Worm (Caenorhabditis elegans) whole organism, late embryonic: ENCODE results near the gene C49F5.3.

ENCODE experiments used
- dmd-4 ChIP-seq: sonication (generic microtip); optimal IDR thresholded peaks from 2 replicates; lab custom pipeline; 2016; ENCODE audit warnings: borderline replicate concordance, missing genetic modification characterization, missing compliant biosample characterization
- elt-2 ChIP-seq: sonication (generic microtip); optimal IDR thresholded peaks from 2 replicates; lab custom pipeline; 2016; ENCODE audit warnings: missing genetic modification reagents, missing genetic modification characterization, missing compliant biosample characterization
- eyg-1 ChIP-seq: sonication (generic microtip); optimal IDR thresholded peaks from 2 replicates; lab custom pipeline; 2016; ENCODE audit warnings: missing genotype, missing genetic modification characterization, missing compliant biosample characterization
- fkh-10 ChIP-seq: fragments of 150-350 bp; optimal IDR thresholded peaks from 2 replicates; lab custom pipeline; 2014; ENCODE audit warnings: missing biosample characterization, missing genetic modification reagents, missing genetic modification characterization
- fkh-6 ChIP-seq: sonication (generic microtip); optimal IDR thresholded peaks from 2 replicates; lab custom pipeline; 2016; ENCODE audit warnings: missing genetic modification characterization, missing compliant biosample characterization
- hlh-8 ChIP-seq: sonication (generic microtip); optimal IDR thresholded peaks from 2 replicates; lab custom pipeline; 2016; ENCODE audit warnings: missing genotype, missing genetic modification characterization, missing compliant biosample characterization
- mec-3 ChIP-seq: sonication (generic microtip); optimal IDR thresholded peaks from 2 replicates; lab custom pipeline; 2016; ENCODE audit warnings: borderline replicate concordance, missing genetic modification characterization, missing compliant biosample characterization
- nfya-1 ChIP-seq: sonication (generic microtip); optimal IDR thresholded peaks from 2 replicates; lab custom pipeline; 2017; ENCODE audit warnings: missing genetic modification characterization, mild to moderate bottlenecking, missing compliant biosample characterization, antibody characterized with exemption, moderate library complexity
- nhr-11 ChIP-seq: fragments of 150-350 bp; optimal IDR thresholded peaks from 2 replicates; lab custom pipeline; 2014; ENCODE audit warnings: missing biosample characterization, missing genetic modification characterization
- npax-4 ChIP-seq: sonication (generic microtip); optimal IDR thresholded peaks from 2 replicates; lab custom pipeline; 2016; ENCODE audit warnings: missing genetic modification characterization, missing compliant biosample characterization
- pha-2 ChIP-seq: sonication (generic microtip); optimal IDR thresholded peaks from 2 replicates; lab custom pipeline; 2017; ENCODE audit warnings: mild to moderate bottlenecking, missing genetic modification characterization, missing compliant biosample characterization
- rnt-1 ChIP-seq: sonication (generic microtip); optimal IDR thresholded peaks from 2 replicates; lab custom pipeline; 2016; ENCODE audit warnings: missing genetic modification characterization, missing compliant biosample characterization
- sox-4 ChIP-seq: sonication (generic microtip); optimal IDR thresholded peaks from 2 replicates; lab custom pipeline; 2017; ENCODE audit warnings: mild to moderate bottlenecking, missing genetic modification characterization, inconsistent platforms, missing compliant biosample characterization
- zip-5 ChIP-seq: sonication (generic microtip); optimal IDR thresholded peaks from 2 replicates; lab custom pipeline; 2016; ENCODE audit warnings: missing genetic modification characterization, missing compliant biosample characterization

DNA sequence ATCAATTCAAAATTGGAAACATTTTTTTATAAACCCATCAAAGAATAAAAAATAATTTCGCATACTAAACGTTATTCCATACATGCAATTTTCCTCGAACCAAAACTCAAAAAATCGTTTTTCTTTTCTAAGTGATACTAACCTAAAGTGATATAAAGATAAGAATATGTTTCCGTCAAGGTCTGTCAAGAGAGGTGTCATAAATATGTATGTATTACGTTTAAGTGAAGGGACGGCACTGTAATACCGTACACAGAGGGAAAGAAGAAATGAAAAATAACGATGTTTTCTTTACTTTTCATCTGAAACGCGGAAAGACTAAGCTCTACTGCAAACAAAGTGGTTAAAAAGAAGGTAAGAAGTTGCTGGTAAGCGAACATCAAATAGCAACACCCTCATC, 23.0 kb upstream of the C49F5.3 start:
- TF ChIP-seq rnt-1 (tag; lab: Kevin White, UChicago): no peak
- TF ChIP-seq hlh-8: no peak
- no peak for TF ChIP-seq zip-5 (tag; lab: Kevin White, UChicago)
- no peak for TF ChIP-seq dmd-4 (tag; lab: Kevin White, UChicago)
- no peak for TF ChIP-seq fkh-10
- TF ChIP-seq nfya-1 (tag; lab: Kevin White, UChicago): no peak
- no peak for TF ChIP-seq nhr-11 (tag; lab: Kevin White, UChicago)
- TF ChIP-seq pha-2 (tag; lab: Kevin White, UChicago): no peak
- no peak for TF ChIP-seq eyg-1 (tag; lab: Kevin White, UChicago)
- TF ChIP-seq sox-4 (tag; lab: Kevin White, UChicago): no peak
- TF ChIP-seq elt-2 (tag; lab: Kevin White, UChicago): no peak
- no peak for TF ChIP-seq fkh-6 (tag; lab: Kevin White, UChicago)
- no peak for TF ChIP-seq mec-3
- no peak for TF ChIP-seq npax-4
